Worm (Caenorhabditis elegans) whole organism, mixed stage, embryonic: ENCODE measurements around the gene ttc-17.

ENCODE experiments used
- lin-13 ChIP-seq: fragments of 150-350 bp; optimal IDR thresholded peaks from 2 replicates; lab custom pipeline; 2014; ENCODE audit warnings: missing biosample characterization, missing genetic modification characterization
- nhr-12 ChIP-seq: fragments of 150-350 bp; optimal IDR thresholded peaks from 2 replicates; lab custom pipeline; 2014; ENCODE audit warnings: missing biosample characterization, missing genetic modification characterization
- nhr-237 ChIP-seq: fragments of 150-350 bp; optimal IDR thresholded peaks from 2 replicates; lab custom pipeline; 2014; ENCODE audit warnings: missing biosample characterization, missing genetic modification characterization
- snpc-4 ChIP-seq: fragments of 150-350 bp; optimal IDR thresholded peaks from 2 replicates; lab custom pipeline; 2014; ENCODE audit warnings: missing biosample characterization, missing genetic modification characterization
- tbx-8 ChIP-seq: fragments of 200-800 bp; sonication (Bioruptor generic); optimal IDR thresholded peaks from 2 replicates; lab custom pipeline; 2018; ENCODE audit warnings: mild to moderate bottlenecking, missing genetic modification characterization, moderate library complexity, missing compliant biosample characterization
- unc-62 ChIP-seq: fragments of 150-350 bp; optimal IDR thresholded peaks from 2 replicates; lab custom pipeline; 2014; ENCODE audit warnings: missing biosample characterization, missing genetic modification reagents, missing genetic modification characterization

- no peak for TF ChIP-seq snpc-4 (tag; lab: Kevin White, UChicago)
- TF ChIP-seq tbx-8 (GFP tag; lab: Kevin White, UChicago), result no peak
- TF ChIP-seq nhr-237 (tag; lab: Kevin White, UChicago), result no peak
- no peak for TF ChIP-seq lin-13 (tag; lab: Kevin White, UChicago)
- no peak for TF ChIP-seq nhr-12
- TF ChIP-seq unc-62 (GFP tag; lab: Kevin White, UChicago), result no peak
These were observed 38.0 kb downstream of the ttc-17 start, which contains the start of gene F59E11.5 for ce11 chrV:8994801-8995200.
